Worm (Caenorhabditis elegans) whole organism, mixed stage, embryonic: ENCODE data around the gene srh-45.

ENCODE experiments used
- M03D4.4 ChIP-seq: sonication (generic microtip); optimal IDR thresholded peaks from 2 replicates; lab custom pipeline; 2017; ENCODE audit warnings: mild to moderate bottlenecking, missing genetic modification characterization, missing compliant biosample characterization
- bed-3 ChIP-seq: fragments of 200-800 bp; sonication (Bioruptor generic); optimal IDR thresholded peaks from 3 replicates; lab custom pipeline; 2018; ENCODE audit warnings: mild to moderate bottlenecking, missing genetic modification characterization, moderate library complexity, missing compliant biosample characterization
- ceh-39 ChIP-seq: fragments of 150-350 bp; optimal IDR thresholded peaks from 2 replicates; lab custom pipeline; 2014; ENCODE audit warnings: missing biosample characterization, missing genetic modification characterization
- ceh-43 ChIP-seq: fragments of 200-800 bp; sonication (Bioruptor generic); optimal IDR thresholded peaks from 2 replicates; lab custom pipeline; 2018; ENCODE audit warnings: mild to moderate bottlenecking, missing genetic modification characterization, moderate library complexity, missing compliant biosample characterization
- ceh-83 ChIP-seq: fragments of 200-800 bp; sonication (Bioruptor generic); optimal IDR thresholded peaks from 2 replicates; lab custom pipeline; 2018; ENCODE audit warnings: mild to moderate bottlenecking, missing genetic modification characterization, missing compliant biosample characterization
- cnd-1 ChIP-seq: fragments of 200-800 bp; sonication (Bioruptor generic); optimal IDR thresholded peaks from 2 replicates; lab custom pipeline; 2018; ENCODE audit warnings: mild to moderate bottlenecking, missing genetic modification characterization, missing compliant biosample characterization
- drap-1 ChIP-seq: fragments of 200-800 bp; sonication (Bioruptor generic); optimal IDR thresholded peaks from 3 replicates; lab custom pipeline; 2018; ENCODE audit warnings: mild to moderate bottlenecking, missing genetic modification characterization, missing compliant biosample characterization
- elt-3 ChIP-seq: fragments of 150-350 bp; optimal IDR thresholded peaks from 2 replicates; lab custom pipeline; 2014; ENCODE audit warnings: missing biosample characterization, missing genetic modification characterization
- flh-1 ChIP-seq: fragments of 200-800 bp; sonication (Bioruptor generic); optimal IDR thresholded peaks from 2 replicates; lab custom pipeline; 2018; ENCODE audit warnings: mild to moderate bottlenecking, missing genetic modification characterization, moderate library complexity, missing compliant biosample characterization
- ham-2 ChIP-seq: fragments of 200-800 bp; sonication (Bioruptor generic); optimal IDR thresholded peaks from 2 replicates; lab custom pipeline; 2018; ENCODE audit warnings: mild to moderate bottlenecking, missing genetic modification characterization, missing compliant biosample characterization
- hlh-1 ChIP-seq: fragments of 150-350 bp; optimal IDR thresholded peaks from 2 replicates; lab custom pipeline; 2014; ENCODE audit warnings: missing biosample characterization, missing genetic modification reagents, missing genetic modification characterization
- lin-13 ChIP-seq: fragments of 150-350 bp; optimal IDR thresholded peaks from 2 replicates; lab custom pipeline; 2014; ENCODE audit warnings: missing biosample characterization, missing genetic modification characterization
- lin-32 ChIP-seq: fragments of 200-800 bp; sonication (Bioruptor generic); optimal IDR thresholded peaks from 2 replicates; lab custom pipeline; 2018; ENCODE audit warnings: mild to moderate bottlenecking, missing genetic modification characterization, missing compliant biosample characterization
- lsy-2 ChIP-seq: fragments of 150-350 bp; optimal IDR thresholded peaks from 2 replicates; lab custom pipeline; 2014; ENCODE audit warnings: missing biosample characterization, missing genetic modification characterization
- mab-5 ChIP-seq: fragments of 150-350 bp; optimal IDR thresholded peaks from 2 replicates; lab custom pipeline; 2014; ENCODE audit warnings: missing biosample characterization, missing genetic modification characterization
- mep-1 ChIP-seq: fragments of 150-350 bp; optimal IDR thresholded peaks from 2 replicates; lab custom pipeline; 2017; ENCODE audit warnings: missing biosample characterization, missing genetic modification reagents, missing genetic modification characterization, inconsistent platforms
- mls-2 ChIP-seq: sonication (generic microtip); optimal IDR thresholded peaks from 2 replicates; lab custom pipeline; 2016; ENCODE audit warnings: mild to moderate bottlenecking, missing genetic modification characterization, moderate library complexity, missing compliant biosample characterization
- nhr-12 ChIP-seq: fragments of 150-350 bp; optimal IDR thresholded peaks from 2 replicates; lab custom pipeline; 2014; ENCODE audit warnings: missing biosample characterization, missing genetic modification characterization
- nhr-2 ChIP-seq: fragments of 150-350 bp; optimal IDR thresholded peaks from 2 replicates; lab custom pipeline; 2014; ENCODE audit warnings: missing biosample characterization, missing genetic modification characterization
- nhr-237 ChIP-seq: fragments of 150-350 bp; optimal IDR thresholded peaks from 2 replicates; lab custom pipeline; 2014; ENCODE audit warnings: missing biosample characterization, missing genetic modification characterization
- nhr-28 ChIP-seq: fragments of 150-350 bp; optimal IDR thresholded peaks from 2 replicates; lab custom pipeline; 2014; ENCODE audit warnings: missing biosample characterization, missing genetic modification characterization
- nhr-76 ChIP-seq: sonication (generic microtip); optimal IDR thresholded peaks from 2 replicates; lab custom pipeline; 2017; ENCODE audit warnings: missing biosample characterization, missing genetic modification characterization
- pha-4 ChIP-seq: fragments of 150-350 bp; optimal IDR thresholded peaks from 2 replicates; lab custom pipeline; 2018; ENCODE audit warnings: missing biosample characterization, missing genetic modification reagents, missing genetic modification characterization
- tbx-8 ChIP-seq: fragments of 200-800 bp; sonication (Bioruptor generic); optimal IDR thresholded peaks from 2 replicates; lab custom pipeline; 2018; ENCODE audit warnings: mild to moderate bottlenecking, missing genetic modification characterization, moderate library complexity, missing compliant biosample characterization
- unc-120 ChIP-seq: sonication (generic microtip); optimal IDR thresholded peaks from 2 replicates; lab custom pipeline; 2017; ENCODE audit warnings: missing genetic modification characterization, missing compliant biosample characterization; ENCODE audit not compliant: poor library complexity, severe bottlenecking
- unc-39 ChIP-seq: fragments of 150-350 bp; optimal IDR thresholded peaks from 2 replicates; lab custom pipeline; 2014; ENCODE audit warnings: missing biosample characterization, missing genetic modification characterization
- unc-62 ChIP-seq: fragments of 150-350 bp; optimal IDR thresholded peaks from 2 replicates; lab custom pipeline; 2014; ENCODE audit warnings: missing biosample characterization, missing genetic modification reagents, missing genetic modification characterization
- zip-8 ChIP-seq: fragments of 150-350 bp; optimal IDR thresholded peaks from 2 replicates; lab custom pipeline; 2014; ENCODE audit warnings: missing biosample characterization, missing genetic modification characterization
- ztf-11 ChIP-seq: fragments of 150-350 bp; optimal IDR thresholded peaks from 2 replicates; lab custom pipeline; 2014; ENCODE audit warnings: missing biosample characterization, missing genetic modification characterization

srh-45 gene

DNA sequence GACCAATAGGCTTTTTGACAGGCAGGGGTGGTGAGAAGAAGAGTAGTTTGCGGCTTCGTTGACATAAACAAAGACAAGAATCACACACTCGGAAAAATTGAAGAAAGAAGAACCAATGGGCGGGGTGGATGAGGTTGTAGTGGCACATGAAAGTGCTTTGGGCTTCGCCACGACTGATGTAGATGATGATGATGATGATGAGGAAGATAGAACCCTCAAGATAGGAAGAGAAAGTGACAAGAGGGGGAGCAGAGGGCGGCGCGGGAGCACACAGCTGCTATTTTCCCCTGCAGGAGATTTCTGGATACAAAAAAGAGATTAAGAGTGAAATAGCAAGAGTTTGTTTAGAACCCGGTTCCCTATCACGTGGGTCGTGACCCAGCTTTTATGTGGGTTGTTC, 4.1 kb upstream of the srh-45 start:
- TF ChIP-seq ham-2 (GFP tag; lab: Kevin White, UChicago), result no peak
- TF ChIP-seq unc-120 (tag; lab: Kevin White, UChicago), result peak; percentile 66
- TF ChIP-seq lsy-2 (tag; lab: Kevin White, UChicago), result no peak
- peak; percentile 79 for TF ChIP-seq unc-62 (GFP tag; lab: Kevin White, UChicago)
- no peak for TF ChIP-seq zip-8 (tag; lab: Kevin White, UChicago)
- peak; percentile 64 for TF ChIP-seq hlh-1 (tag; lab: Kevin White, UChicago)

DNA sequence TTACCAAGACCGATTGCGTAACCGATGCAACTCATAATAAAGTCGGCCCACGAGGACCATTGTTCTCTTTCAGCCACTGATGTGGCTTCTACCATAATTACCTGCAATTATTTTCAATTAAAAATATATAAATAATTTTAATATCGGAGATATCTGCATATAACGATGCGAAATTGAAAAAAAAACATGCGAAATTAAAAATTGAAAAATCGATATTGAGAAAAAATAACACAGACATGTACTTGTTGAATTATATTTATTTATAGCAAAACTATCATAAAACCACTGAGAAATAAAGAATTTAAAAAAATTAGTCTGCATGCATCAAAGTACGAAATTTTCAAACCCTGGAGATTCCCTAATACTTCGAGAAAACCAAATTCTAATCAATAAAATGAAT, 3.6 kb upstream of the srh-45 start, which contains the start of gene snf-11:
Gene snf-11, minus strand, starts transcription at position 101 of the 400 bp plus-strand sequence.
- TF ChIP-seq nhr-237 (tag; lab: Kevin White, UChicago) (no peak), hlh-1 (tag; lab: Kevin White, UChicago) (no peak), ceh-43 (GFP tag; lab: Kevin White, UChicago) (no peak)

DNA sequence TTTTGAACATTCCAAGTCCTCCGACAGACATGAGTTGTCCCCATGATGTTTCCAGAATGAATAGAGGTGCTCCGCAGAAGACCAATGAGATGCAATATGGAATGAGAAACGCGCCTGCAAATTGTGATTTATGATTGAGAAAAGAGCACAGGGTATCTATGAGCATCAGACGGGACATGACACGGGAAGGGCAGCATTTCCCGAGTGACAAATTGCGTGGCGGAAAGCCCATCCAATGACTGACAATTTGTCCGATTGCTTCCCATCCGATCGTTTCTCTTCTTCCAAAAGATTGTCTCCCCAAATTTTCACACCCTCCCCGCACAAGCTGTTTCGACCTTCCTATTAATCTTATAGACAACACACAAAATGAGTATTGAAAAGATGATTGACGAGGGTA, 3.0 kb upstream of the srh-45 start:
- no peak for TF ChIP-seq lin-32
- TF ChIP-seq mab-5 (tag; lab: Kevin White, UChicago), result peak; percentile 72
- peak; percentile 98 for TF ChIP-seq unc-62 (GFP tag; lab: Kevin White, UChicago)
- no peak for TF ChIP-seq ztf-11
- no peak for TF ChIP-seq bed-3 (GFP tag; lab: Kevin White, UChicago)
- peak; percentile 87 for TF ChIP-seq unc-120 (tag; lab: Kevin White, UChicago)
- no peak for TF ChIP-seq nhr-28 (tag; lab: Kevin White, UChicago)
- TF ChIP-seq flh-1, result no peak
- no peak for TF ChIP-seq ham-2 (GFP tag; lab: Kevin White, UChicago)
- TF ChIP-seq ceh-39 (tag; lab: Kevin White, UChicago), result no peak
- no peak for TF ChIP-seq elt-3 (tag; lab: Kevin White, UChicago)
- no peak for TF ChIP-seq drap-1
- no peak for TF ChIP-seq ceh-83 (GFP tag; lab: Kevin White, UChicago)
- TF ChIP-seq lin-13 (tag; lab: Kevin White, UChicago), result no peak
- TF ChIP-seq hlh-1 (tag; lab: Kevin White, UChicago), result peak; percentile 1
- no peak for TF ChIP-seq M03D4.4 (tag; lab: Kevin White, UChicago)
- no peak for TF ChIP-seq nhr-237 (tag; lab: Kevin White, UChicago)
- no peak for TF ChIP-seq mep-1 (tag; lab: Kevin White, UChicago)
- no peak for TF ChIP-seq nhr-12
- no peak for TF ChIP-seq unc-39 (tag; lab: Kevin White, UChicago)
- TF ChIP-seq cnd-1 (tag; lab: Kevin White, UChicago), result no peak

DNA sequence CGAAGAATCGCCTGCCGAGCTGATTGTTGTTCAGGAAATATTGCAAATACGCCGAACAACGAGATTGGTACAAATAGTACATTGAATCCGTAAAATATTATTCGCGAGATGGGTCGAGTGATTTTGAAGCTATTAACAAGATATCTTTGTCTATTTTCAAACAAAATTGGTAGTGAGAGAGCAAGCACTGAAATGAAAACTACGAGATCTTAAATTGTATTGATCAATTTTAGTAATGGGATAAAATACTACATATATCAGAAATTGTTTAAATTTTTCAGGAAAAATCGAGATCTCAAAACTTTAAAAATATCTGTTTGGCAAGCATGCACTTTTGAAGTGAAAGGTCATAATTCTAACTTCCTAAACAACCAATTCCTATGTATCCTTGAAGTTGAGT, 579 bp downstream of the srh-45 start:
- TF ChIP-seq ztf-11, result no peak
- no peak for TF ChIP-seq unc-39 (tag; lab: Kevin White, UChicago)
- no peak for TF ChIP-seq mls-2 (tag; lab: Kevin White, UChicago)
- TF ChIP-seq nhr-76 (tag; lab: Kevin White, UChicago), result no peak
- no peak for TF ChIP-seq elt-3 (tag; lab: Kevin White, UChicago)
- no peak for TF ChIP-seq cnd-1 (tag; lab: Kevin White, UChicago)
- TF ChIP-seq flh-1, result no peak
- TF ChIP-seq zip-8 (tag; lab: Kevin White, UChicago), result no peak
- no peak for TF ChIP-seq nhr-12
- no peak for TF ChIP-seq tbx-8 (GFP tag; lab: Kevin White, UChicago)
- TF ChIP-seq nhr-28 (tag; lab: Kevin White, UChicago), result no peak
- TF ChIP-seq nhr-2 (tag; lab: Kevin White, UChicago), result no peak
- no peak for TF ChIP-seq pha-4 (tag; lab: Kevin White, UChicago)

DNA sequence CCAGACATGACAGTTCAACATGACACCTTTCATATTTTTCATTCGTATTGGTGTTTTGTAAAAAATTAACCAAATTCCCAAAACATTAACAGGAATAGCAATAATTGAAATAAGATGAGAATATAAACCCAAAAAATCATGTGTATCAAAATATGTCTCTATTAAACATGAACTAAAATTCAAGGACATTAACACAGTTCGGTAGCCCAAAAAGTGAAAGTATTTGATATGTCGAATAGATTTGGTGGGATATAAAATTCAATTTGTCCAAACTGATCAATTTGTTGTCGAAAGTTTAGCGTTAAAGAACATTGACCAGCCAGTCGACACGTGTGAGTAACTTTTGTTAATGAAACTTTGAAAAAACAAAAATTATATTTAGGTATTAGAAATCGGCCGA, 2.1 kb downstream of the srh-45 start, which contains the start of gene srh-46:
Gene srh-46, minus strand, starts transcription at position 189 of the 400 bp plus-strand sequence.
- TF ChIP-seq nhr-12, result no peak
- TF ChIP-seq unc-62 (GFP tag; lab: Kevin White, UChicago), result no peak
- TF ChIP-seq ceh-43 (GFP tag; lab: Kevin White, UChicago), result no peak
- TF ChIP-seq ztf-11, result no peak
- TF ChIP-seq mab-5 (tag; lab: Kevin White, UChicago), result no peak
- TF ChIP-seq flh-1, result no peak
- TF ChIP-seq drap-1, result no peak
- no peak for TF ChIP-seq unc-120 (tag; lab: Kevin White, UChicago)
- no peak for TF ChIP-seq ceh-39 (tag; lab: Kevin White, UChicago)
- no peak for TF ChIP-seq elt-3 (tag; lab: Kevin White, UChicago)
- TF ChIP-seq ceh-83 (GFP tag; lab: Kevin White, UChicago), result no peak
- TF ChIP-seq unc-39 (tag; lab: Kevin White, UChicago), result no peak
- TF ChIP-seq, all 35 proteins: peak for 0
